Fruit fly (Drosophila melanogaster) whole organism, larva: ENCODE results near the gene sif.

Source experiments
- noc ChIP-seq: fragments of 200-800 bp; sonication (Bioruptor generic); optimal IDR thresholded peaks from 3 replicates; lab custom pipeline; 2019; ENCODE audit warnings: missing biosample characterization, mild to moderate bottlenecking, missing genetic modification characterization, moderate library complexity

sif gene

DNA sequence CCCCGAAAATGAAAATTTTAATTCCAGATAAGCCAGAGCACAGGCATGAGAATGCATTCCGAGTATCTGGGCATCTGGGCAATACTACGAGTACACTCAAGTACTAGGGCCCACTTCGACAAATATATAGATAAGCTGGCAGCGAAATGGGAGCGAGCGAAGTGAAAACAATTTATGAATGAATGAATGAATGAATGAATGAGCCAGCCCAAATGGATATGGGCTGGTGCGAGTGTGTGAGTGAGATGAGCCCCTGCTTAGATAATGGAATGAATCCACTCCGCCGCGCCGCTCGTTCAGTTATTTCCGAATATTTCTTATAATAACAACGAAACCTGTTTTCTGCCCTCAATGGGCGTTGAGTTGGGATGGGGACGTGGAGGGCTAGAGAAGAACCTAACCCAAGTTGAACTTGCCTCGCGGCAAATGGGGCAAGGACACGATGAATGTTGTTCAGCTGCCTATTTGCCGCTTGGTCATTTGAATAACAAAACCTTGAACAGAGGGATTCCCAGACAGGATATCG lies 1.9 kb upstream of the sif start:
- TF ChIP-seq noc, result no peak

DNA sequence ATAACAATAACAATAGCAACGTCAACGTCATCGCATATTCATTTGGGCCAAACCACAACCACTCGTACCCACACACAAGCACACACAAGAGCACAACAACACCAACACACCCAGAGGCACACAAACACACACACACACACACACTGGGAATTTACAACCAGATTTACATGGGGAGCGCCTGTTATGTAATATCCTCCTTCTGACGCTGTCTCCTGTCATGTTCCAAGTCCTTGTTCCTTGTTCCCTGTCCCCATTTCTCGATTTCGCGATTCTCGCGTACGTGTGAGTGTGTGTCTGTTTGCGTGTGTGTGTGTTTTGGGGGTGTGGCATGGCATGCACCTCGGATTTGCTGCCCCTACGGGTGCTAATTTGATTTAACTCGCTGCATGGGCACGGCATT lies 655 bp downstream of the sif start:
- no peak for TF ChIP-seq noc

DNA sequence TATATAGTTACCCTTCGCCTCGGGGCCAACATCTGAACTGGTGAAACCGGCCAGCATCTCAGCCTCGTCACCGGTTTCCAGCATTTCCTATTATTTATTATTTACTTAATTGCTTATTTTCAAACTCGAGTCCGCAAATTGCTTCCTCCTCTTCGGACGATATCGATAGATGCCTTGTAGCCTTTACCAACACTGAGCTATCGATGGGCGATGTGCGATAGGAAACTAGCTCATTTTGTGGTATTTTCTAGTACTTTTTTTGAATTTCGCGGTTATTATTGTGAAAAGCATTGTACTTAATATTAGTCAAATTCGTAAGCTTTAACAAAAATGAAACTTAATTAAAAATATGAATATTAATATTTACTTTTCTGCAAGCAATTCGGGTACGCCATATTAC lies 4.4 kb downstream of the sif start, which contains the start of gene Sse:
TSS of gene Sse (minus strand) at position 177 of the 400 bp plus-strand sequence.
- TF ChIP-seq noc, result no peak

DNA sequence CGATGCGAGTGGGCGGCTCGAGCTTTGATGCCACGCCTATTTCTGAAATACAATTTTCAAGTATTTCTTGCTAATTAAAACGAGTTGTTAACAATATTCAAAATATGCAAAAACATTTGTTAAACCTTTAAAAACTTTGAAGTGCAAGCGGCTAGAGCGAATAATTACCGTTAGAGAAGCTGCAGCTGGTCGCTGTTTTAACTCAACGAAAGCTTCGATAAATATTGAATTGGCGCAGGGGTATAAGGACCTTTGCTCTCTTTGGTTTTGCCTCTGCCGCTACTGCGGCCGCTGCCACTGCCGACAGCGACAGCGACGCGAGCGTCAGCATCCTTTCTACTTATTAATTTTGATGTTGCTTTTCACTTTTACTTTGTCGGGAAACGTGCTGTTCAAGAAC lies 5.5 kb downstream of the sif start:
- no peak for TF ChIP-seq noc

DNA sequence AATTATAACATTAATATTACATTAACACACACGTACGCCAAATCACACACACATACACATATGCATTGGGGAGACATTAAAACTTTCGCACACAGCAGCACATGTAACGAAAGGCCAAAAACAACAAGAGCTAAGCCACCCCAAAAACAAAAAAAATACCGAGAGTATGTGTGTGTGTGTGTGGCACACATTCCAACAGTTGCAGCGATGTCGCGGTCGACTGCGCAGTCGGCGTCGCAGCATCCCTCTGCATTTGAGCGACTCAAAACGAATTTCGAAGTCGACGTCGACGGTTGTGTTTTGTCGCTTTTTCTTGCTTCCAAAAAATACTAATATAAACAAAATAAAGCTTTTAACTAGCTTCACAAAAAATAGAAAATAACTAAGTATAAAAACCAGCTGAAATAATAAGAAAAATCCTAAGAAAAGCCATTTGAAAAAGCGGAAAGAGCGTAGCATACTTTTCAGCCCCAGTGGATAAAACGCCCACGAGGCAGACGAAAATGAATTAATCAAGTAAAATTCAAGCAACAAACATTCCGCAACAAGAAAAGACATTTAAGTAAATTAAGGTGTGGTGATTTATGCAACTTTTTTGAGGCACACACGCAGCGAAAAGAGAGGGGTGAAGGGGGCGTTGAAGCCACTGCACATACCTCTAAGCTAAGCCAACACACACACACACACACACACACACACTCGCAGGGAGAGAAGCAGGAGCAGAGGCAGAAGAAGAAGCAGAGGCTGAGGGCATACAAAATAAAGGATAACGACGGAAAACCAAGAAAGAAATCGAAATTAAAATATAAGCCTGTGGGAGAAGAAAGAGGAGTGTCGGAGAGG lies 6.4 kb downstream of the sif start, which contains the start of gene CG46320:
TSS of gene CG46320 (plus strand) at position 246 of the 843 bp plus-strand sequence.
- TF ChIP-seq noc, result no peak

DNA sequence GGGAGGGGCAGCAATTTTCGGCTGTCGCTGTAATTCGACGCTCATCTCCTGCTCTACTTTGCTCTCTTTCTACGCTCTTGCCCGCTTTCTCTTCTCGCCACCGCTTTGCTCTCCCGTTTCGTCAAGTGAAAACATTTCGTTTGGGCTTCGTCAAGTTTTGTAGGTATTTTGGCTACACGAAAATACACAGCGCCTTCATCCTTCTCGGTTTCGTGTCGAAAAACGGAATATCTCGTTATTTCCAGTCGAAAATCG lies 6.9 kb downstream of the sif start:
- no peak for TF ChIP-seq noc

DNA sequence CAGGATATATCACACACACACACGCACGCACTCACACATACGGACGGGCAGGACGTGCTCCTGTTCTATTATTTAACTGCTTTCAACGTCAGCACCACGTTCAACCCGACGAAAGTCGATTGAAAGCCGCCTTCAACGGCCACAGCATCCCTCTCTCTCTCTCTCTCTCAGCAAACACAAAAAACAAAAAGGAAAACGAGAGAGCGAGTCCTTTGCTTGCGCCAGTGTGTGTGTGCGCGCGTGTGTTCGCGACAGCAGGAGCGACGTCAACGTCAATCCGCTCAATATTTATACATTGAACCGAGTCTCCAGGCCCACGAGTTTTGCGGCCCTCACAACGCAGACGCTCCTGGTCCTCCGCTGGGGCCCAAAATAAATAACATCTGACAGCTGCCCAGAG lies 7.7 kb downstream of the sif start:
- TF ChIP-seq noc, result no peak

DNA sequence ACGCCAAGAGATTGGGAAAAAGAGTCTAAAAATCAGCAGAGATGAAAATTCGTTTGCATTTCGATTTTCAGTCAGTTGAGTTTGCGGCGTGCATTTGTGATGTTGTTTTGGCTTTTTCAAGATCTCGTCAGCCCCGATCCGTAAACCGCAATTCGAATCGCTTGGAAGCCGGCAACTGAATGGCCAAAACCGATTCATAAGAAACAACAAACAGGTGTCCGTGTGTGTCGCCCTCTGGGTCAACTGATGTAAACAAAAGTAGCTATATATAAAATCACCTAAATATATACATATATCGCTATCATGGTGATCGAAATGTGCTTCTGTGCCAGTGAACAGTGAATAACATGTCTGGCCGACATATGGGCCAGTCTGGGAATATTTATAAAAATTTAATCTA lies 9.1 kb downstream of the sif start:
- TF ChIP-seq noc, result no peak

DNA sequence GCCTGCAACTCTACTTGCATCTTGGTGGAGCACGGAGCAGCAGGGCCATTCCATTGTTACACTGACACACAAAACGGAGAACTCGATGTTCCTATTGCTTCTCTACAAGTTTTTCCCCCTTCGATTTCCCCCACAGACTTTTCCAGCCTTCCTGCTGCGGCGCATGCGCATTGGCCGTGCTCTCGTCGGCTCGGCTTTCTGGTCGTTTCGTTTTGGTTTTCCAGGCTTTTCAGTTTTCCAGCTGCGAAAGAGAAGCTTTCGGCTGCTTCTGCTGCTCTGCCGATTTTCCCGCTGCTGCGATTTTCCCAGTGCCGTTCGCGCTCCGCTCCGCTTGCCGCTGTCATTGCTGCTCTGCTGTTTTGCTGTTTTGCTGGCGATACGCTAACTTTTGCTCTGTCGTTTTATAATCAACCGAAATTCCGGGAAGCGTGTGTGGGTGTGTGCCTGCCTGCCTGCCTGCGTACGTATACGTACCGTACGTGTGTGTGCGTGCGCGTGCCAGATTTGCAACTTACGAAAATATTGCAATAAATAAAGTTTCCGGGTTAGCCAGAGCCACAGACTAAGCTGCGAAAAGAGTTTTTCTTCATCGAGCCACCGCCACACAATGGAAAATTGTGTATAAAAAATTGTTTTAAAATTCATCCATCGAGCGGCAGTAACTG lies 20.7 kb downstream of the sif start:
- no peak for TF ChIP-seq noc

DNA sequence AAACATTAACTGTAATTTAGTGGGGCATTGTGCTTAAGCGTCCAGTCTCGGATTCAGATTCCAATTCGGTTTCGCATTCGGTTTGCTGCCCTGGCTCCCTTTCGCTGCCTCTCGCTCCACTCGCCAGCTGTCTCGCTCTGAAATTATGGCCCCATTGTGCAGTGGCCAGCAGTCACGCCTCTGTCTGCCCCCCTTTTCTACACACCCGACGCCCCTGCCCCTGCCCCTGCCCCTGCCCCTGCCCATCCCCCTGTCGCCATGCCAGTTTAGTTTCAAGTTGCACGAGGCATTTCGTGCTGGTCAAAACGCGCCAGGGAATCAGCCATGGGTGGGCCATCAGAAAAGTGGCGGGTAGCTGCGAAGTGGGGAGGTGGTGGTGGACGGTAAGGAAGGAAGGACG lies 28.6 kb downstream of the sif start:
- no peak for TF ChIP-seq noc

DNA sequence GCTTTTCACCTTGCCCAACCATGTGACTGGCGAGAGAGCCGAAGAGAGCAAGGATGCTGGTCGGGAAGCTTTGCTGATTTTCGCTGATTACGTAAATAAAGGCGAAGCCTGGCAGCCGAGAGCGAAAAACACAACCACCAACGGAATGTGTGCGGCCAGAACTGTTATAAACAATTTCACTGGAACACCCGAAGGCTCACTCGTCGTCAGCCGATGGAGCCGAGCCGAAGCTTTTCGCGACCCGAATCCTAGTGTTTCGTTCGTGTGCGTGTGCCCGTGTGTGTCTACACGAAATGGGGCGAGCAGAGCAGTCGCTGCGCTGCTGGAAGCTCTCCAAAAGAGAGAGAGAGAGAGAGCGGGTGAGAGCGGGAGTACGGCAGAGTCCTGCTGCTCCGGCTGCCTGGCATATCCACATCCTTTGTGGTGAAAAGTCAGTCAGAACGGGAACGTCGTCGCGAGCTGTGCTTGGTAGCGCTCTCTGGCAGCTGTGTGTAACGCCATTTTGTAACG lies 33.3 kb downstream of the sif start:
- no peak for TF ChIP-seq noc

DNA sequence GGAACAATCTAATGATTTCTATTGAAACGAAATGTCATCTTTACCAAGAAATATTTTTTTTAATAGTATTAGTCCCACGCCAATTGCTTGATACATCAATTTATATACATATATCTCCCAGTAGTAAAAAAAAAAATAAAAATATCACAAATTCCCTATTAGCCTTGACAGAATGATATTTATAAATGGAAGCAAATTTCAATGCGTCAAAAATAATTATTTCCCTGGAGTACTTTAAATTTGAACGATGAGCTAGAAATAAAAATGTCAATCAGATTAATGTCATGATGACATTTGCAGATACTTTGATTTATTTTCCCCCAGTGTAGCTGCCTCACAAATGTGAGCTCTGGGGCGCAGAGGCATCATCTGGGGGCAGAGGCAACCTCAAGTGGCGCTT lies 55.3 kb downstream of the sif start, which contains the start of gene CG44521:
TSS of gene CG44521 (plus strand) at position 301 of the 400 bp plus-strand sequence.
- no peak for TF ChIP-seq noc

DNA sequence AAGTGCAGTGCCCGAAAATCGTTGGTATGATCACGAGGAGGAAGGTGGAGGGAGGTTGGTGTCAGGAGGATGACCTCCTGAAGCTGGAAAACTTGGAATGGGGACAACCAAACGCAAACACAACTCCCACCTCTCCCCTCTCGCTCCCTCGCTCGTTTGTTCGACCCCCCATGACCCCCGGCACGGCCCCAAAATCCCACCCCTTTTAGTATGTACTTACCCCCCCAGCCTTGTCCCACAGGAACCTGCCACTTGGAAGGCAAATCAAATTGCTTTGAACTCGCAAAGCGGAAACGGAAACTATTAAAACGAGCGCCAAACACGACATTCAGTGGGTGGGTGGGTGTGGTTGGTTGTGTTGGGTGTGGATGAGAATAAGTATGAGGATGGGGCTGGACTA lies 73.9 kb downstream of the sif start:
- no peak for TF ChIP-seq noc

DNA sequence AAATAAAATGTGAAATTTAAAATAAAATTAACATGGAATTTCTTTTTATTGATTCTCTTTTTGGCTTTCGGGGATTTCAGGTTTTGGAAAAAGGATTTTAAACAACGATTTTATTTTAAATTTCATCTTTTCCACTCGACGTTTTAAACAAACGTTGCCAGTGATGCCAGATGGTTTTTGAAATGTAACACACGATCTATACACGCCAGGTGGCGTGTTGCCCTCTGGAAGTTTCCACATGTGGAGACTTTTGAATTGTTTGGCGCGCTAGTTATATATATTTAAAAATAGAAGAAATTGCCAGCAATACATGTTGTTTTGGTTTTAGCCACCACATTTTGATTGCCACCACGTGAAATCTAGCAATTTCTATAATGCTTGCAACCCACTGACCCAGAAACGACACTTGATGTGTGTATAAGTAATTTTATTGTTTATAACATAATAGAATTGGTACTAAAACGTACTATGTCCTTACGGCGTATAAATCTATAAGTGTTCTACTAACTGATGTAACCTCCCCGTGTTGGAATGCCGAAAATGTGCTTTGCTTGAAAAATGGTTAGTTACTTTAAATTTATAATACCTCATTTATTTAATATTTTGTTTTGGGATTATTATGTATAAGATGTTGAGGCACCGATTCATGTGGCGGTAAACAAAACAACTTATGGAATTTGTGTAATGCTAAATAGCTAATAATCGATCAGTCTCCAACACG lies 92.1 kb downstream of the sif start:
- TF ChIP-seq noc, result no peak

DNA sequence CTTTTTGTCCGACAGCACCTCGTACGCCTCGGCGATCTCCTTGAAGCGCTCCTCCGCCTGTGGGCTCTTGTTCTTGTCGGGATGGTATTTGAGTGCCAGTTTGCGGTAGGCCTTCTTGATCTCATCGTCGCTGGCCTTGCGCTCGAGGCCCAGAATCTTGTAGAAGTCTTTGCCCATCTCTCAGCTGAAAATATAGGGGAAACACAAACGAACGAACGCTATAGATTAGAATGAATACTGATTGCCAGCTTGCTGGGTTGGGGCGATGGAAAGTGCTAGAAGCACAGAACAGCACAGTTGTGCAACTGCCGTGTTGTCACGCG lies 93.7 kb downstream of the sif start:
- TF ChIP-seq noc, result no peak

DNA sequence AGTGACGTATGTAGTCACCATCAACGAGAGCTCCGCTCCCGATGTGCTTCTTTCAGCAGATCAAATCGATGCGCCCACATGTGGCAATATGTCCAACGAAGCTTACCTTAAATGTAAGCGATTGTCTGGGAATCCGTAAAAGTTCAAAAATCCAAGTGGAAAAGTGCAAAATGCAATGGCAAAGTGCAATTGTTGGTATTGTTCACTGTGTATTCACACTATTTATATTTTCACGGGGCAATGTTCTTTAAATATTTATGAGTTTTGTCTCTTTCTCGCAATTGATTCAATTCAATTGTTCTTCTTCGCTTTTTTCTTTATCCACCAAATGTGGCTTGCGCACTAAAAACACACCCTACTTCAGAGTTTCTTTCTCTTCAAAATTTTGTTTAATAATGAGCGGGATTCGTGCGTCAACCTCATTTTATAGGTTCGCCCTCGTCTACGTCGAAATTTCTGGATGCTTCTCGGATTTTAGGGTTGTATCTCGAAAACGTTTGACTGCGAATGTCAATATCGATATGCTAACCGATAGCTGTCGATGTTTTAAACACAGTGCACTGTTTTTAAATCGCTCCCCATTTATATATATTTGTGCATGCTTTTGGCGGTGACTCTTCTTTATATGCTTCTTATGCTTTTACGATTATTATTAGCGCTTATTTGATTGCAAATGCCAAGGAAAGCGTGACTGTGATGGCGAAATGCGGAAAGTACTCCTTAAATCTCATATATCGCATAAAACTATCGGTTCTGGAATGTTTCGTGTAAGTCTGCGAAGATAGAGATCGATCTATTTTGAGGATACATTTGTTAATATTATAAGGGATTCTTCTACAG lies 94.2 kb downstream of the sif start, which contains the start of gene DnaJ-1:
TSS of gene DnaJ-1 (minus strand) at position 450 of the 840 bp plus-strand sequence.
- TF ChIP-seq noc, result peak; percentile 50
